Worm (Caenorhabditis elegans): ENCODE results near the gene Y73B3A.8.
"Not testable (repeated sequence)": the region's sequence is repeated elsewhere in the genome, so short reads cannot be mapped to it uniquely, and the experiment has no call there.

DNA sequence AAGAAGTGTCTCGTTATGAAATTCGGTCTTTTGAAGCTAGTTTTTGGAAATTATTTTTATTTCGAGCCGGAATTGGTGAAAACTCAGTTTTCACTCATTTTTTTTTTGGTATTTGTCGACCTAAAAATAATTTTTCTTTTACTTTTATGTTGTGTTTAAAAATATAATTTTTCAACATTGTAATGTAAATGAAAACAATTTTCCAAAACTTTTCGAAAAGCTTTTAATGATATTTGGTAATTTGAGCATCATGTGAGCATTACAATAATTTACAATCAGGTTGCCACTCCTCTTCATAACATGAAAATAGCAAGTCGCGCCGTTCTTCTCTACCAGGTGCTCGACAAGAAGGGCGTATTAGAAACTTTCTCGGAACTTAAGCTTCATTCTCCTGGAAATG, 26.6 kb downstream of the Y73B3A.8 start, which contains the start of gene fbxa-221:
- not testable (repeated sequence) for TF ChIP-seq ceh-13 (GFP tag; optimal IDR thresholded peaks at IDR 0.05); ama-1 (optimal IDR thresholded peaks at IDR 0.05); tbx-37 (GFP tag; conservative IDR thresholded peaks at IDR 0.05); tra-4 (tag; optimal IDR thresholded peaks at IDR 0.05); pes-1 (GFP tag; IDR thresholded peaks at IDR 0.05); scrt-1 (GFP tag; IDR thresholded peaks at IDR 0.05); hmbx-1 (tag; optimal IDR thresholded peaks at IDR 0.05); B0310.2 (tag; optimal IDR thresholded peaks at IDR 0.05); flt-1 (GFP tag; IDR thresholded peaks at IDR 0.05); ets-7 (tag; optimal IDR thresholded peaks at IDR 0.05); aly-1 (tag; optimal IDR thresholded peaks at IDR 0.05)
